Worm (Caenorhabditis elegans) whole organism, L4 larva: ENCODE data around the gene lag-1.

Experiments
- F10B5.3 ChIP-seq: sonication (generic microtip); optimal IDR thresholded peaks from 2 replicates; lab custom pipeline; 2016; ENCODE audit warnings: mild to moderate bottlenecking, missing genetic modification characterization, missing compliant biosample characterization
- R02D3.7 ChIP-seq: fragments of 150-350 bp; sonication (generic microtip); optimal IDR thresholded peaks from 3 replicates; lab custom pipeline; 2014; ENCODE audit warnings: missing biosample characterization, missing genetic modification characterization
- T20F7.1 ChIP-seq: fragments of 200-800 bp; sonication (Bioruptor generic); optimal IDR thresholded peaks from 2 replicates; lab custom pipeline; 2018; ENCODE audit warnings: mild to moderate bottlenecking, missing genetic modification characterization, missing compliant biosample characterization
- T26A8.4 ChIP-seq: fragments of 200-800 bp; sonication (Bioruptor generic); IDR thresholded peaks from 2 replicates; pipeline ENCODE4 v1.3.6; 2022; ENCODE audit warnings: missing genetic modification characterization, missing compliant biosample characterization
- Y105C5A.15 ChIP-seq: fragments of 200-800 bp; sonication (Bioruptor generic); IDR thresholded peaks from 2 replicates; pipeline ENCODE4 v1.3.6; 2022; ENCODE audit warnings: missing genetic modification characterization, missing compliant biosample characterization
- Y48G9A.11 ChIP-seq: fragments of 200-800 bp; sonication (Bioruptor generic); IDR thresholded peaks from 2 replicates; pipeline ENCODE4 v1.3.6; 2022; ENCODE audit warnings: missing genetic modification reagents, missing genetic modification characterization, missing compliant biosample characterization
- ZK337.2 ChIP-seq: fragments of 200-800 bp; sonication (Bioruptor generic); IDR thresholded peaks from 2 replicates; pipeline ENCODE4 v1.3.6; 2022; ENCODE audit warnings: missing genetic modification reagents, missing genetic modification characterization, missing compliant biosample characterization
- aha-1 ChIP-seq: fragments of 150-350 bp; peaks from one replicate; lab custom pipeline; 2014; ENCODE audit warnings: missing biosample characterization, missing genetic modification characterization
- arid-1 ChIP-seq: fragments of 200-800 bp; sonication (Bioruptor generic); conservative IDR thresholded peaks from 2 replicates; pipeline ENCODE4 v1.3.6; 2022; ENCODE audit warnings: missing genetic modification reagents, missing genetic modification characterization, missing compliant biosample characterization
- attf-4 ChIP-seq: sonication (generic microtip); optimal IDR thresholded peaks from 3 replicates; lab custom pipeline; 2017; ENCODE audit warnings: missing biosample characterization, missing genetic modification characterization
- ceh-20 ChIP-seq: fragments of 200-800 bp; sonication (Bioruptor generic); IDR thresholded peaks from 2 replicates; pipeline ENCODE4 v1.3.6; 2022; ENCODE audit warnings: missing genetic modification reagents, missing genetic modification characterization, missing compliant biosample characterization
- cey-2 ChIP-seq: sonication (generic microtip); optimal IDR thresholded peaks from 3 replicates; lab custom pipeline; 2017; ENCODE audit warnings: missing genetic modification characterization, mild to moderate bottlenecking, missing compliant biosample characterization, antibody characterized with exemption, borderline replicate concordance; ENCODE audit not compliant: insufficient read depth
- ctbp-1 ChIP-seq: fragments of 200-800 bp; sonication (Bioruptor generic); IDR thresholded peaks from 2 replicates; pipeline ENCODE4 v1.3.6; 2022; ENCODE audit warnings: missing genetic modification reagents, missing genetic modification characterization, missing compliant biosample characterization
- daf-16 ChIP-seq, 3 experiments: sonication (generic microtip); optimal IDR thresholded peaks; 2 replicates each; lab custom pipeline; 2016 to 2017; ENCODE audit warnings: missing genetic modification characterization in 3 of 3, missing genetic modification reagents in 3 of 3, mild to moderate bottlenecking in 2 of 3, missing compliant biosample characterization in 2 of 3, missing biosample characterization in 1 of 3, moderate library complexity in 1 of 3
- dmd-9 ChIP-seq: fragments of 200-800 bp; sonication (Bioruptor generic); IDR thresholded peaks from 2 replicates; pipeline ENCODE4 v1.3.6; 2022; ENCODE audit warnings: missing genetic modification reagents, missing genetic modification characterization, missing compliant biosample characterization
- dpl-1 ChIP-seq: fragments of 150-350 bp; optimal IDR thresholded peaks from 2 replicates; lab custom pipeline; 2014; ENCODE audit warnings: missing biosample characterization, missing genetic modification reagents, missing genetic modification characterization
- dve-1 ChIP-seq: sonication (generic microtip); optimal IDR thresholded peaks from 2 replicates; lab custom pipeline; 2017; ENCODE audit warnings: antibody characterized with exemption, mild to moderate bottlenecking, missing genetic modification characterization, missing compliant biosample characterization; ENCODE audit not compliant: insufficient read depth
- fkh-10 ChIP-seq: fragments of 150-350 bp; optimal IDR thresholded peaks from 2 replicates; lab custom pipeline; 2014; ENCODE audit warnings: missing biosample characterization, missing genetic modification reagents, missing genetic modification characterization
- gei-8 ChIP-seq: fragments of 200-800 bp; sonication (Bioruptor generic); optimal IDR thresholded peaks from 2 replicates; lab custom pipeline; 2018; ENCODE audit warnings: mild to moderate bottlenecking, missing genetic modification characterization, missing compliant biosample characterization
- hif-1 ChIP-seq, 2 experiments: sonication (generic microtip); optimal IDR thresholded peaks; 2 replicates each; lab custom pipeline; 2016 to 2017; ENCODE audit warnings: missing compliant biosample characterization in 2 of 2, missing genetic modification characterization in 2 of 2, missing genetic modification reagents in 2 of 2, missing genotype in 2 of 2, mild to moderate bottlenecking in 1 of 2
- hlh-11 ChIP-seq: fragments of 200-800 bp; sonication (Bioruptor generic); optimal IDR thresholded peaks from 2 replicates; lab custom pipeline; 2018; ENCODE audit warnings: mild to moderate bottlenecking, missing genetic modification characterization, missing compliant biosample characterization
- hlh-30 ChIP-seq: sonication (generic microtip); optimal IDR thresholded peaks from 2 replicates; lab custom pipeline; 2017; ENCODE audit warnings: antibody characterized with exemption, mild to moderate bottlenecking, missing genetic modification characterization, missing compliant biosample characterization; ENCODE audit not compliant: insufficient read depth
- lin-29 ChIP-seq: fragments of 200-800 bp; sonication (Bioruptor generic); IDR thresholded peaks from 2 replicates; pipeline ENCODE4 v1.3.6; 2022; ENCODE audit warnings: missing genetic modification reagents, missing genetic modification characterization, missing compliant biosample characterization
- lin-39 ChIP-seq: fragments of 150-350 bp; optimal IDR thresholded peaks from 2 replicates; lab custom pipeline; 2014; ENCODE audit warnings: missing biosample characterization, missing genetic modification reagents, missing genetic modification characterization
- lsy-2 ChIP-seq, 2 experiments: fragments of 150-350 bp in 1 of 2; sonication (generic microtip) in 1 of 2; optimal IDR thresholded peaks; 2 replicates each; lab custom pipeline; 2014 to 2017; ENCODE audit warnings: missing biosample characterization in 2 of 2, missing genetic modification characterization in 2 of 2
- madf-5 ChIP-seq, 2 experiments: fragments of 200-800 bp; sonication (Bioruptor generic); IDR thresholded peaks; 2 replicates each; pipeline ENCODE4 v1.3.6; 2022; ENCODE audit warnings: missing compliant biosample characterization in 2 of 2, missing genetic modification characterization in 2 of 2
- mdl-1 ChIP-seq, 2 experiments: fragments of 150-350 bp in 1 of 2; sonication (generic microtip) in 1 of 2; optimal IDR thresholded peaks; 2 replicates each; lab custom pipeline; 2014 to 2017; ENCODE audit warnings: missing biosample characterization in 2 of 2, missing genetic modification characterization in 2 of 2
- nhr-102 ChIP-seq: sonication (generic microtip); optimal IDR thresholded peaks from 2 replicates; lab custom pipeline; 2016; ENCODE audit warnings: mild to moderate bottlenecking, missing genetic modification characterization, moderate library complexity, missing compliant biosample characterization
- nhr-11 ChIP-seq: fragments of 150-350 bp; optimal IDR thresholded peaks from 2 replicates; lab custom pipeline; 2014; ENCODE audit warnings: missing biosample characterization, missing genetic modification characterization
- nhr-111 ChIP-seq: fragments of 200-800 bp; sonication (Bioruptor generic); optimal IDR thresholded peaks from 2 replicates; lab custom pipeline; 2018; ENCODE audit warnings: mild to moderate bottlenecking, missing genetic modification characterization, missing compliant biosample characterization
- nhr-25 ChIP-seq: sonication (generic microtip); optimal IDR thresholded peaks from 2 replicates; lab custom pipeline; 2017; ENCODE audit warnings: missing genetic modification characterization, mild to moderate bottlenecking, missing compliant biosample characterization, antibody characterized with exemption, moderate library complexity, borderline replicate concordance; ENCODE audit not compliant: insufficient read depth
- nhr-42 ChIP-seq: fragments of 200-800 bp; sonication (Bioruptor generic); IDR thresholded peaks from 2 replicates; pipeline ENCODE4 v1.3.6; 2022; ENCODE audit warnings: missing genetic modification characterization, missing compliant biosample characterization
- nhr-48 ChIP-seq: sonication (generic microtip); optimal IDR thresholded peaks from 2 replicates; lab custom pipeline; 2016; ENCODE audit warnings: mild to moderate bottlenecking, missing genetic modification characterization, missing compliant biosample characterization
- nhr-6 ChIP-seq: fragments of 150-350 bp; optimal IDR thresholded peaks from 2 replicates; lab custom pipeline; 2014; ENCODE audit warnings: missing biosample characterization, missing genetic modification characterization
- nhr-76 ChIP-seq: fragments of 150-350 bp; optimal IDR thresholded peaks from 2 replicates; lab custom pipeline; 2014; ENCODE audit warnings: missing biosample characterization, missing genetic modification characterization
- php-3 ChIP-seq: fragments of 200-800 bp; sonication (Bioruptor generic); IDR thresholded peaks from 2 replicates; pipeline ENCODE4 v1.3.6; 2022; ENCODE audit warnings: missing genetic modification reagents, missing genetic modification characterization, missing compliant biosample characterization
- sdz-12 ChIP-seq: fragments of 200-800 bp; sonication (Bioruptor generic); optimal IDR thresholded peaks from 2 replicates; lab custom pipeline; 2018; ENCODE audit warnings: mild to moderate bottlenecking, missing genetic modification characterization, missing compliant biosample characterization
- set-16 ChIP-seq: fragments of 200-800 bp; sonication (Bioruptor generic); IDR thresholded peaks from 2 replicates; pipeline ENCODE4 v1.3.6; 2022; ENCODE audit warnings: missing genetic modification reagents, missing genetic modification characterization, missing compliant biosample characterization
- snpc-1.2 ChIP-seq: fragments of 200-800 bp; sonication (Bioruptor generic); IDR thresholded peaks from 2 replicates; pipeline ENCODE4 v1.3.6; 2022; ENCODE audit warnings: missing genetic modification reagents, missing genetic modification characterization, missing compliant biosample characterization
- snpc-4 ChIP-seq: fragments of 150-350 bp; optimal IDR thresholded peaks from 2 replicates; lab custom pipeline; 2014; ENCODE audit warnings: missing biosample characterization, missing genetic modification characterization
- tra-1 ChIP-seq: fragments of 200-800 bp; sonication (Bioruptor generic); IDR thresholded peaks from 2 replicates; pipeline ENCODE4 v1.3.6; 2022; ENCODE audit warnings: missing genetic modification reagents, missing genetic modification characterization, missing compliant biosample characterization
- unc-130 ChIP-seq: sonication (generic microtip); optimal IDR thresholded peaks from 2 replicates; lab custom pipeline; 2016; ENCODE audit warnings: missing genetic modification reagents, missing genetic modification characterization, missing compliant biosample characterization
- unc-62 ChIP-seq, 3 experiments: fragments of 150-350 bp in 1 of 3; sonication (generic microtip); optimal IDR thresholded peaks in 2 of 3; peaks in 1 of 3; 1 replicate in 1 of 3; 2 replicates in 2 of 3; lab custom pipeline; 2014 to 2017; ENCODE audit warnings: missing biosample characterization in 3 of 3, missing genetic modification characterization in 3 of 3, missing genetic modification reagents in 3 of 3, missing genotype in 1 of 3
- zag-1 ChIP-seq: fragments of 150-350 bp; optimal IDR thresholded peaks from 2 replicates; lab custom pipeline; 2014; ENCODE audit warnings: missing biosample characterization, missing genetic modification characterization
- zfp-3 ChIP-seq: fragments of 200-800 bp; sonication (Bioruptor generic); conservative IDR thresholded peaks from 2 replicates; pipeline ENCODE4 v1.3.6; 2022; ENCODE audit warnings: missing genetic modification reagents, missing genetic modification characterization, missing compliant biosample characterization
- zip-11 ChIP-seq: fragments of 200-800 bp; sonication (Bioruptor generic); IDR thresholded peaks from 2 replicates; pipeline ENCODE4 v1.3.6; 2022; ENCODE audit warnings: missing genetic modification characterization, missing compliant biosample characterization
- ztf-11 ChIP-seq: fragments of 150-350 bp; optimal IDR thresholded peaks from 2 replicates; lab custom pipeline; 2014; ENCODE audit warnings: missing biosample characterization, missing genetic modification characterization

Gene lag-1

DNA sequence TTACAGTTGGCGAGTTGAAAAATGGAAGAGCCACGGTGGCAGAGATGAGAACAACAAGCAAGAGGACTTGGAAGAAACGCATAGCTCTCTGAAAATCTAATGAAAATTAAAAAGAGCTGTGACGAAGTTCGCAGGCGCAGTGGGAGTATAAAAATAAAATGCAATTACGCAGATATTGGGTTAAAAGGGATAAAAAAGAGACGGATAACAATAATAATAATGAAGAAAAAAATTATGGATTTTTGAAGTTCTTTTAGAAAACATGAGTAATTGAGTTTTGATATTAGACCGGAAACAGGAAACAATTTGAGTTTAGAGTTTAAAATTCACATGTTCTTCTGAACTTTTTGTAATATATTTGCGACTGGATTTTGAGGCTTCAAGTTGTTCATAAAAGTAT is 17.1 kb downstream of the lag-1 start, which contains the start of gene M03D4.3:
M03D4.3 (minus strand) TSS at position 101 of the 400 bp plus-strand sequence.
- no peak for TF ChIP-seq snpc-1.2 (GFP tag; lab: Robert Waterston, UW)
- TF ChIP-seq ztf-11 (tag; lab: Kevin White, UChicago) = no peak
- TF ChIP-seq nhr-48 (tag; lab: Kevin White, UChicago) = no peak
- TF ChIP-seq gei-8 (GFP tag; lab: Kevin White, UChicago) = no peak
- TF ChIP-seq attf-4 = no peak
- no peak for TF ChIP-seq T20F7.1 (GFP tag; lab: Kevin White, UChicago)
- no peak for TF ChIP-seq zip-11 (GFP tag; lab: Robert Waterston, UW)
- no peak for TF ChIP-seq sdz-12

- TF ChIP-seq php-3 (peak; percentile 55; the same call in 1 of the 2 replicates), daf-16 (GFP tag; optimal IDR thresholded peaks at IDR 0.05; lab: Kevin White, UChicago) (peak in 1 of 2 experiments; percentile 52), daf-16 (tag; optimal IDR thresholded peaks at IDR 0.05; lab: Kevin White, UChicago) (peak; percentile 22), sdz-12 (no peak), snpc-4 (tag; lab: Kevin White, UChicago) (peak; percentile 79), madf-5 (GFP tag; IDR thresholded peaks at IDR 0.05; lab: Robert Waterston, UW) (0 out of 4 replicates have a peak, but pooled peaks have one; percentile 50 to 53), nhr-6 (tag; lab: Kevin White, UChicago) (peak; percentile 58), F10B5.3 (tag; lab: Kevin White, UChicago) (peak; percentile 9), hlh-11 (tag; lab: Kevin White, UChicago) (no peak), ceh-20 (GFP tag; lab: Robert Waterston, UW) (no peak), dve-1 (tag; lab: Kevin White, UChicago) (peak; percentile 48), zfp-3 (0 out of 2 replicates have a peak, but pooled peaks have one; percentile 27), nhr-25 (tag; lab: Kevin White, UChicago) (no peak), nhr-11 (tag; lab: Kevin White, UChicago) (no peak), hif-1 (tag; optimal IDR thresholded peaks at IDR 0.05; lab: Kevin White, UChicago) (no peak), ctbp-1 (GFP tag; lab: Robert Waterston, UW) (no peak), set-16 (no peak), nhr-111 (GFP tag; lab: Kevin White, UChicago) (no peak), R02D3.7 (tag; lab: Kevin White, UChicago) (no peak), Y48G9A.11 (GFP tag; lab: Robert Waterston, UW) (peak; percentile 92), lin-29 (no peak), zag-1 (tag; lab: Kevin White, UChicago) (no peak), ZK337.2 (GFP tag; lab: Robert Waterston, UW) (no peak), unc-62 (GFP tag; optimal IDR thresholded peaks at IDR 0.05 in 1 of 2; lab: Kevin White, UChicago) (peak in 1 of 2 experiments; percentile 89), unc-62 (tag; optimal IDR thresholded peaks at IDR 0.05; lab: Kevin White, UChicago) (no peak), lsy-2 (tag; optimal IDR thresholded peaks at IDR 0.05; lab: Kevin White, UChicago) (no peak), Y105C5A.15 (no peak), cey-2 (tag; lab: Kevin White, UChicago) (no peak), fkh-10 (GFP tag; lab: Kevin White, UChicago) (no peak), dmd-9 (no peak), mdl-1 (tag; optimal IDR thresholded peaks at IDR 0.05; lab: Kevin White, UChicago) (no peak), nhr-102 (tag; lab: Kevin White, UChicago) (peak; percentile 67), nhr-42 (GFP tag; lab: Robert Waterston, UW) (no peak), unc-130 (GFP tag; lab: Kevin White, UChicago) (peak; percentile 85), T26A8.4 (GFP tag; lab: Robert Waterston, UW) (peak; percentile 40; the same call in 1 of the 2 replicates), tra-1 (GFP tag; lab: Robert Waterston, UW) (no peak), hlh-30 (tag; lab: Kevin White, UChicago) (no peak), nhr-76 (tag; lab: Kevin White, UChicago) (no peak), lin-39 (tag; lab: Kevin White, UChicago) (no peak), dpl-1 (GFP tag; lab: Kevin White, UChicago) (peak; percentile 36), arid-1 (GFP tag; lab: Robert Waterston, UW) (peak; percentile 78), aha-1 (tag; lab: Kevin White, UChicago) (no peak)
Measured at ce11 chrIV:6117741-6118265, 22.6 kb downstream of the lag-1 start, which contains the start of gene zen-4. TSS of gene zen-4 (plus strand) at chrIV:6118215.
